ENCODE assay signal across 1 fruit fly cellular context in the genomic region with DNA sequence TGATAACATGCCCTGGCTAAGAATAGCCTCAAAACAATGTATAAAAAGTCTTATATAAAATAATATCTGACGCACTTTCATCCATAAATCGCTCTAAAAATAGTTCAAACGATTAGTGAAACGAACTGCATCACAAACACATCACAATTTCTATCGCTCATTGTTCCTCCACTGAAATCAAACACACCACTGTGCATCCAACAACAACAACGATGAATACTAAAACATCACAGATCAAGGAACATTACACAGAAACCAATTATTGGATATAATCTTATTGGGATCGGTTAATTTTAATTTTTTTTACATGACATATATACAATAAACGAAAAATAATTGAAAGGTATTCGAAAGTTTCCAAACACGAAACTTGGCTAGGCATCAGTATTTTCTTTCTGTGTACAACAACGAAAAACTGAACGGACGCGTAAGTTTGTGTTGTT.
TF ChIP-seq lines count a peak whose summit lies in the region.

No protein-coding gene starts in this region.

TF ChIP-seq in whole organism, embryonic, 481 proteins besides CTCF, POLR2A, EP300 and RAD21 (continued from another document):
- TF ChIP-seq dm (GFP tag; optimal IDR thresholded peaks at IDR 0.05; lab: Kevin White, UChicago) (peak; percentile 40), CG9876 (GFP tag; optimal IDR thresholded peaks at IDR 0.05; lab: Kevin White, UChicago) (peak; percentile 12), CG16863 (GFP tag; optimal IDR thresholded peaks at IDR 0.05; lab: Kevin White, UChicago) (peak; percentile 63), sqz (GFP tag; optimal IDR thresholded peaks at IDR 0.05; lab: Kevin White, UChicago) (peak; percentile 55), CG14710 (tag; optimal IDR thresholded peaks at IDR 0.05; lab: Kevin White, UChicago) (peak; percentile 74), CG17568 (GFP tag; optimal IDR thresholded peaks at IDR 0.05; lab: Kevin White, UChicago) (peak; percentile 54), Side (GFP tag; optimal IDR thresholded peaks at IDR 0.05; lab: Kevin White, UChicago) (peak; percentile 43), CG15601 (tag; optimal IDR thresholded peaks at IDR 0.05; lab: Kevin White, UChicago) (peak; percentile 67), CG2889 (GFP tag; IDR thresholded peaks at IDR 0.05; lab: Robert Waterston, UW) (no peak), disco-r (GFP tag; optimal IDR thresholded peaks at IDR 0.05; lab: Kevin White, UChicago) (no peak), CG6765 (GFP tag; optimal IDR thresholded peaks at IDR 0.05; lab: Kevin White, UChicago) (peak; percentile 35), CG3163 (GFP tag; optimal IDR thresholded peaks at IDR 0.05; lab: Kevin White, UChicago) (no peak), CG2199 (GFP tag; IDR thresholded peaks at IDR 0.05; lab: Robert Waterston, UW) (0 out of 3 replicates have a peak, but pooled peaks have one; percentile 61), Usf (GFP tag; optimal IDR thresholded peaks at IDR 0.05; lab: Kevin White, UChicago) (peak; percentile 31), CG10654 (GFP tag; optimal IDR thresholded peaks at IDR 0.05; lab: Kevin White, UChicago) (peak; percentile 65), aop (GFP tag; IDR thresholded peaks at IDR 0.05; lab: Robert Waterston, UW) (peak; percentile 40; the same call in 1 of the 2 replicates), gem (tag; optimal IDR thresholded peaks at IDR 0.05; lab: Kevin White, UChicago) (peak; percentile 85), CG10209 (GFP tag; optimal IDR thresholded peaks at IDR 0.05; lab: Kevin White, UChicago) (peak; percentile 54), Hr78 (GFP tag; optimal IDR thresholded peaks at IDR 0.05; lab: Kevin White, UChicago) (peak in 1 of 2 experiments; percentile 48), CG16813 (GFP tag; IDR thresholded peaks at IDR 0.05; lab: Robert Waterston, UW; ENCODE audit: partially characterized antibody) (no peak), Pdp1 (GFP tag; optimal IDR thresholded peaks at IDR 0.05; lab: Kevin White, UChicago) (peak; percentile 61), sug (tag; optimal IDR thresholded peaks at IDR 0.05; lab: Kevin White, UChicago) (peak; percentile 39), Eip74EF (GFP tag; optimal IDR thresholded peaks at IDR 0.05; lab: Kevin White, UChicago) (peak in 1 of 2 experiments; percentile 67), cato (GFP tag; optimal IDR thresholded peaks at IDR 0.05; lab: Kevin White, UChicago; ENCODE audit: borderline replicate concordance) (peak; percentile 66), CG7987 (GFP tag; optimal IDR thresholded peaks at IDR 0.05; lab: Kevin White, UChicago) (peak; percentile 61), CG7786 (GFP tag; optimal IDR thresholded peaks at IDR 0.05; lab: Kevin White, UChicago) (peak; percentile 71), CG32772 (GFP tag; IDR thresholded peaks at IDR 0.05; lab: Robert Waterston, UW) (peak; percentile 84), CG7556 (GFP tag; optimal IDR thresholded peaks at IDR 0.05; lab: Kevin White, UChicago) (peak; percentile 53), CG11695 (GFP tag; IDR thresholded peaks at IDR 0.05; lab: Robert Waterston, UW) (peak; percentile 61; the same call in 2 of the 3 replicates), CG6813 (GFP tag; optimal IDR thresholded peaks at IDR 0.05; lab: Kevin White, UChicago) (peak; percentile 70), CG6654 (GFP tag; optimal IDR thresholded peaks at IDR 0.05; lab: Kevin White, UChicago) (peak; percentile 55), ab (GFP tag; optimal IDR thresholded peaks at IDR 0.05; lab: Kevin White, UChicago) (peak; percentile 57), pb (GFP tag; optimal IDR thresholded peaks at IDR 0.05; lab: Kevin White, UChicago) (peak; percentile 56), zfh1 (GFP tag; IDR thresholded peaks at IDR 0.05; lab: Robert Waterston, UW) (no peak; the same call in 1 of the 3 replicates), CG12391 (tag; optimal IDR thresholded peaks at IDR 0.05; lab: Kevin White, UChicago) (peak; percentile 86), Asciz (GFP tag; optimal IDR thresholded peaks at IDR 0.05; lab: Kevin White, UChicago) (peak; percentile 74), Hmr (GFP tag; optimal IDR thresholded peaks at IDR 0.05; lab: Kevin White, UChicago) (peak; percentile 35), Med (GFP tag; lab: Kevin White, UChicago) (peak; percentile 96), CG8765 (GFP tag; IDR thresholded peaks at IDR 0.05; lab: Robert Waterston, UW) (0 out of 2 replicates have a peak, but pooled peaks have one; percentile 24), Doc2 (GFP tag; IDR thresholded peaks at IDR 0.05; lab: Robert Waterston, UW) (no peak), D19A (tag; optimal IDR thresholded peaks at IDR 0.05; lab: Kevin White, UChicago) (peak; percentile 77), lola (GFP tag; optimal IDR thresholded peaks at IDR 0.05; lab: Kevin White, UChicago) (peak in 1 of 3 experiments; percentile 77), Ptx1 (GFP tag; IDR thresholded peaks at IDR 0.05; lab: Robert Waterston, UW) (peak; percentile 88), HLH4C (GFP tag; IDR thresholded peaks at IDR 0.05; lab: Robert Waterston, UW; ENCODE audit: partially characterized antibody) (no peak), CG12769 (tag; optimal IDR thresholded peaks at IDR 0.05; lab: Kevin White, UChicago) (peak; percentile 90), h (optimal IDR thresholded peaks at IDR 0.05; lab: Kevin White, UChicago) (no peak), ap (GFP tag; IDR thresholded peaks at IDR 0.05; lab: Robert Waterston, UW) (peak; percentile 72), CG11560 (tag; IDR thresholded peaks at IDR 0.05; lab: Robert Waterston, UW) (no peak), B-H1 (GFP tag; IDR thresholded peaks at IDR 0.05; lab: Robert Waterston, UW) (peak; percentile 76), MESR4 (GFP tag; optimal IDR thresholded peaks at IDR 0.05; lab: Kevin White, UChicago) (peak; percentile 18), slp2 (GFP tag; optimal IDR thresholded peaks at IDR 0.05; lab: Kevin White, UChicago) (peak; percentile 67), Dp (GFP tag; optimal IDR thresholded peaks at IDR 0.05; lab: Kevin White, UChicago) (no peak), bcd (GFP tag; optimal IDR thresholded peaks at IDR 0.05; lab: Kevin White, UChicago) (peak; percentile 74), CG13775 (GFP tag; optimal IDR thresholded peaks at IDR 0.05; lab: Kevin White, UChicago) (peak; percentile 66), hb (GFP tag; IDR thresholded peaks at IDR 0.05; lab: Robert Waterston, UW; ENCODE audit: partially characterized antibody) (no peak), Spps (tag; optimal IDR thresholded peaks at IDR 0.05; lab: Kevin White, UChicago) (peak; percentile 57), cad (GFP tag; optimal IDR thresholded peaks at IDR 0.05; lab: Kevin White, UChicago) (no peak), CG6683 (GFP tag; optimal IDR thresholded peaks at IDR 0.05; lab: Kevin White, UChicago) (peak; percentile 51), ranshi (GFP tag; IDR thresholded peaks at IDR 0.05; lab: Robert Waterston, UW) (peak; percentile 85; the same call in 1 of the 2 replicates), CG17912 (GFP tag; optimal IDR thresholded peaks at IDR 0.05; lab: Kevin White, UChicago) (no peak), sens-2 (GFP tag; IDR thresholded peaks at IDR 0.05; lab: Robert Waterston, UW) (peak; percentile 61), CG15696 (tag; optimal IDR thresholded peaks at IDR 0.05; lab: Kevin White, UChicago) (peak; percentile 25), Sox100B (GFP tag; optimal IDR thresholded peaks at IDR 0.05; lab: Kevin White, UChicago) (peak; percentile 81), Mad (GFP tag; optimal IDR thresholded peaks at IDR 0.05; lab: Kevin White, UChicago) (peak; percentile 45), vnd (GFP tag; IDR thresholded peaks at IDR 0.05; lab: Robert Waterston, UW; ENCODE audit: partially characterized antibody) (no peak), Nf-YA (GFP tag; IDR thresholded peaks at IDR 0.05; lab: Robert Waterston, UW) (0 out of 2 replicates have a peak, but pooled peaks have one; percentile 34), sima (GFP tag; optimal IDR thresholded peaks at IDR 0.05; lab: Kevin White, UChicago) (no peak), CG17186 (GFP tag; optimal IDR thresholded peaks at IDR 0.05; lab: Kevin White, UChicago) (peak; percentile 7), CG11093 (GFP tag; IDR thresholded peaks at IDR 0.05; lab: Robert Waterston, UW) (peak; percentile 60; the same call in 2 of the 3 replicates), MBD-R2 (GFP tag; IDR thresholded peaks at IDR 0.05; lab: Robert Waterston, UW) (no peak; the same call in 1 of the 2 replicates), Poxn (GFP tag; IDR thresholded peaks at IDR 0.05; lab: Robert Waterston, UW) (no peak), Meics (GFP tag; optimal IDR thresholded peaks at IDR 0.05; lab: Kevin White, UChicago) (peak; percentile 75), H2.0 (GFP tag; IDR thresholded peaks at IDR 0.05; lab: Robert Waterston, UW) (peak; percentile 78), ATbp (GFP tag; optimal IDR thresholded peaks at IDR 0.05; lab: Kevin White, UChicago) (peak; percentile 63), ind (GFP tag; optimal IDR thresholded peaks at IDR 0.05; lab: Kevin White, UChicago) (peak; percentile 77), Xrp1 (GFP tag; IDR thresholded peaks at IDR 0.05; lab: Robert Waterston, UW) (peak; percentile 83), Kr (GFP tag; optimal IDR thresholded peaks at IDR 0.05; lab: Kevin White, UChicago) (no peak), Sox102F (GFP tag; optimal IDR thresholded peaks at IDR 0.05; lab: Kevin White, UChicago) (peak; percentile 89), Neu2 (GFP tag; optimal IDR thresholded peaks at IDR 0.05; lab: Kevin White, UChicago; ENCODE audit: borderline replicate concordance) (no peak), CG18011 (GFP tag; optimal IDR thresholded peaks at IDR 0.05; lab: Kevin White, UChicago) (peak; percentile 22), CG34224 (GFP tag; IDR thresholded peaks at IDR 0.05; lab: Robert Waterston, UW; ENCODE audit: partially characterized antibody) (no peak), CG5245 (GFP tag; optimal IDR thresholded peaks at IDR 0.05; lab: Kevin White, UChicago) (peak; percentile 60), CG4328 (GFP tag; optimal IDR thresholded peaks at IDR 0.05; lab: Kevin White, UChicago) (peak; percentile 65), sc (optimal IDR thresholded peaks at IDR 0.05; lab: Kevin White, UChicago) (no peak), sc (GFP tag; optimal IDR thresholded peaks at IDR 0.05; lab: Kevin White, UChicago) (peak; percentile 69), CG8290 (GFP tag; optimal IDR thresholded peaks at IDR 0.05; lab: Kevin White, UChicago) (peak; percentile 56), CG8290 (tag; optimal IDR thresholded peaks at IDR 0.05; lab: Kevin White, UChicago) (peak in 1 of 2 experiments; percentile 79), shn (GFP tag; optimal IDR thresholded peaks at IDR 0.05; lab: Kevin White, UChicago) (peak; percentile 22), ara (GFP tag; IDR thresholded peaks at IDR 0.05; lab: Robert Waterston, UW) (no peak; the same call in 1 of the 2 replicates), gsb (GFP tag; IDR thresholded peaks at IDR 0.05; lab: Robert Waterston, UW) (peak; percentile 58; the same call in 1 of the 2 replicates), CG7745 (tag; optimal IDR thresholded peaks at IDR 0.05; lab: Kevin White, UChicago) (no peak), emc (GFP tag; optimal IDR thresholded peaks at IDR 0.05; lab: Kevin White, UChicago) (peak; percentile 3), CG6791 (GFP tag; IDR thresholded peaks at IDR 0.05; lab: Robert Waterston, UW; ENCODE audit: partially characterized antibody) (no peak), CG10543 (GFP tag; optimal IDR thresholded peaks at IDR 0.05; lab: Kevin White, UChicago) (no peak), Atf-2 (GFP tag; optimal IDR thresholded peaks at IDR 0.05; lab: Kevin White, UChicago) (peak; percentile 72), dati (GFP tag; IDR thresholded peaks at IDR 0.05; lab: Robert Waterston, UW) (no peak), Lim3 (GFP tag; IDR thresholded peaks at IDR 0.05; lab: Robert Waterston, UW) (no peak)
